Fruit fly (Drosophila melanogaster) whole organism, adult: ENCODE measurements around the gene CG42399.

Source experiments
- CG11617 ChIP-seq: fragments of 200-800 bp; sonication (Bioruptor generic); optimal IDR thresholded peaks from 2 replicates; lab custom pipeline; 2017; ENCODE audit warnings: mild to moderate bottlenecking, missing biosample characterization, missing genetic modification reagents, missing genetic modification characterization
- CG12768 ChIP-seq: fragments of 200-800 bp; sonication (Bioruptor generic); optimal IDR thresholded peaks from 2 replicates; lab custom pipeline; 2017; ENCODE audit warnings: missing biosample characterization, missing genetic modification characterization, mild to moderate bottlenecking, moderate library complexity, missing genetic modification reagents
- CG14711 ChIP-seq: fragments of 200-800 bp; sonication (Bioruptor generic); optimal IDR thresholded peaks from 2 replicates; lab custom pipeline; 2018; ENCODE audit warnings: missing biosample characterization, mild to moderate bottlenecking, missing genetic modification characterization, moderate library complexity
- CG1620 ChIP-seq: fragments of 200-800 bp; sonication (Bioruptor generic); optimal IDR thresholded peaks from 2 replicates; lab custom pipeline; 2016; ENCODE audit warnings: missing biosample characterization, missing genetic modification characterization
- CG33017 ChIP-seq: fragments of 200-800 bp; sonication (Bioruptor generic); optimal IDR thresholded peaks from 2 replicates; lab custom pipeline; 2018; ENCODE audit warnings: missing biosample characterization, mild to moderate bottlenecking, missing genetic modification characterization, moderate library complexity
- CG5204 ChIP-seq: fragments of 200-800 bp; sonication (Bioruptor generic); optimal IDR thresholded peaks from 2 replicates; lab custom pipeline; 2016; ENCODE audit warnings: missing biosample characterization, missing genetic modification characterization
- CG7045 ChIP-seq: fragments of 200-800 bp; sonication (Bioruptor generic); optimal IDR thresholded peaks from 2 replicates; lab custom pipeline; 2017; ENCODE audit warnings: missing biosample characterization, mild to moderate bottlenecking, missing genetic modification characterization
- CG7101 ChIP-seq: fragments of 200-800 bp; sonication (Bioruptor generic); optimal IDR thresholded peaks from 2 replicates; lab custom pipeline; 2018; ENCODE audit warnings: missing biosample characterization, mild to moderate bottlenecking, missing genetic modification characterization, moderate library complexity
- Clk ChIP-seq: fragments of 200-800 bp; sonication (Bioruptor generic); optimal IDR thresholded peaks from 2 replicates; lab custom pipeline; 2017; ENCODE audit warnings: missing biosample characterization, missing genetic modification characterization
- Crg-1 ChIP-seq: fragments of 200-800 bp; sonication (Bioruptor generic); optimal IDR thresholded peaks from 2 replicates; lab custom pipeline; 2016; ENCODE audit warnings: missing biosample characterization, missing genetic modification characterization
- Hr96 ChIP-seq: fragments of 200-800 bp; sonication (Bioruptor generic); optimal IDR thresholded peaks from 2 replicates; lab custom pipeline; 2016; ENCODE audit warnings: missing biosample characterization, missing genetic modification characterization
- Mnt ChIP-seq: fragments of 200-800 bp; sonication (Bioruptor generic); optimal IDR thresholded peaks from 2 replicates; lab custom pipeline; 2016; ENCODE audit warnings: missing biosample characterization, mild to moderate bottlenecking, missing genetic modification characterization
- bab1 ChIP-seq: fragments of 200-800 bp; sonication (Bioruptor generic); optimal IDR thresholded peaks from 3 replicates; lab custom pipeline; 2019; ENCODE audit warnings: missing biosample characterization, mild to moderate bottlenecking, missing genetic modification characterization, moderate library complexity
- cic ChIP-seq: fragments of 200-800 bp; sonication (Bioruptor generic); optimal IDR thresholded peaks from 2 replicates; lab custom pipeline; 2017; ENCODE audit warnings: missing biosample characterization, mild to moderate bottlenecking, missing genetic modification characterization, moderate library complexity
- cnc ChIP-seq, 2 experiments: fragments of >200 bp; optimal IDR thresholded peaks; 2 replicates each; lab custom pipeline; 2017
- kay ChIP-seq: fragments of 200-800 bp; sonication (Bioruptor generic); peaks from one replicate; lab custom pipeline; 2016; ENCODE audit warnings: missing biosample characterization, missing genetic modification characterization, borderline replicate concordance
- ovo ChIP-seq: fragments of 200-800 bp; sonication (Bioruptor generic); optimal IDR thresholded peaks from 2 replicates; lab custom pipeline; 2016; ENCODE audit warnings: missing biosample characterization, missing genetic modification characterization
- pad ChIP-seq: fragments of 200-800 bp; sonication (Bioruptor generic); optimal IDR thresholded peaks from 3 replicates; lab custom pipeline; 2017; ENCODE audit warnings: missing biosample characterization, missing genetic modification characterization, mild to moderate bottlenecking, moderate library complexity, missing genetic modification reagents
- tj ChIP-seq: fragments of 200-800 bp; sonication (Bioruptor generic); optimal IDR thresholded peaks from 3 replicates; lab custom pipeline; 2017; ENCODE audit warnings: missing biosample characterization, mild to moderate bottlenecking, missing genetic modification characterization, moderate library complexity
- toe ChIP-seq: fragments of 200-800 bp; sonication (Bioruptor generic); optimal IDR thresholded peaks from 2 replicates; lab custom pipeline; 2016; ENCODE audit warnings: missing biosample characterization, missing genetic modification characterization

CG42399 gene

dm6 chr2L:136747-137709 is 16.1 kb downstream of the CG42399 start:
- TF ChIP-seq bab1 (GFP tag; lab: Kevin White, UChicago) (no peak), tj (GFP tag; lab: Kevin White, UChicago) (no peak), cic (GFP tag; lab: Kevin White, UChicago) (peak; percentile 53), CG7101 (tag; lab: Kevin White, UChicago) (no peak), CG33017 (tag; lab: Kevin White, UChicago) (no peak), kay (GFP tag; lab: Kevin White, UChicago) (peak; percentile 84), Mnt (GFP tag; lab: Kevin White, UChicago) (no peak), CG11617 (GFP tag; lab: Kevin White, UChicago) (no peak), ovo (no peak), CG14711 (tag; lab: Kevin White, UChicago) (no peak), CG12768 (GFP tag; lab: Kevin White, UChicago) (peak; percentile 11), Crg-1 (GFP tag; lab: Kevin White, UChicago) (no peak), Hr96 (no peak), Clk (GFP tag; lab: Kevin White, UChicago) (no peak)

- TF ChIP-seq Crg-1 (GFP tag; lab: Kevin White, UChicago) (no peak), CG11617 (GFP tag; lab: Kevin White, UChicago) (no peak), toe (GFP tag; lab: Kevin White, UChicago) (no peak), CG7101 (tag; lab: Kevin White, UChicago) (no peak), CG7045 (no peak)
These were observed 17.0 kb downstream of the CG42399 start for dm6 chr2L:136131-136426.

- TF ChIP-seq Hr96 (no peak), CG1620 (GFP tag; lab: Kevin White, UChicago) (no peak), cic (GFP tag; lab: Kevin White, UChicago) (no peak), CG5204 (GFP tag; lab: Kevin White, UChicago) (no peak), pad (no peak), cnc (optimal IDR thresholded peaks at IDR 0.05; lab: Kevin White, UChicago) (no peak), ovo (no peak), kay (GFP tag; lab: Kevin White, UChicago) (peak; percentile 30), CG14711 (tag; lab: Kevin White, UChicago) (no peak)
These were observed 17.5 kb downstream of the CG42399 start for dm6 chr2L:135383-136130.

- TF ChIP-seq tj (GFP tag; lab: Kevin White, UChicago), result no peak
- no peak for TF ChIP-seq Hr96
- TF ChIP-seq cic (GFP tag; lab: Kevin White, UChicago), result peak; percentile 31
- peak; percentile 13 for TF ChIP-seq CG12768 (GFP tag; lab: Kevin White, UChicago)
- TF ChIP-seq CG11617 (GFP tag; lab: Kevin White, UChicago), result peak; percentile 21
- peak; percentile 29 for TF ChIP-seq Crg-1 (GFP tag; lab: Kevin White, UChicago)
- no peak for TF ChIP-seq cnc (optimal IDR thresholded peaks at IDR 0.05; lab: Kevin White, UChicago)
- TF ChIP-seq CG14711 (tag; lab: Kevin White, UChicago), result no peak
- peak; percentile 18 for TF ChIP-seq CG7101 (tag; lab: Kevin White, UChicago)
- TF ChIP-seq toe (GFP tag; lab: Kevin White, UChicago), result peak; percentile 5
- peak; percentile 16 for TF ChIP-seq CG1620 (GFP tag; lab: Kevin White, UChicago)
- TF ChIP-seq Mnt (GFP tag; lab: Kevin White, UChicago), result peak; percentile 21
- TF ChIP-seq pad, result no peak
- TF ChIP-seq kay (GFP tag; lab: Kevin White, UChicago), result peak; percentile 94
- TF ChIP-seq CG5204 (GFP tag; lab: Kevin White, UChicago), result no peak
These were observed 18.3 kb downstream of the CG42399 start for dm6 chr2L:134563-135382.

- TF ChIP-seq pad, result peak; percentile 95
- TF ChIP-seq CG5204 (GFP tag; lab: Kevin White, UChicago), result no peak
- TF ChIP-seq toe (GFP tag; lab: Kevin White, UChicago), result peak; percentile 43
- peak; percentile 21 for TF ChIP-seq Mnt (GFP tag; lab: Kevin White, UChicago)
- peak; percentile 68 for TF ChIP-seq CG12768 (GFP tag; lab: Kevin White, UChicago)
- peak; percentile 68 for TF ChIP-seq cic (GFP tag; lab: Kevin White, UChicago)
- TF ChIP-seq Hr96, result peak; percentile 10
- TF ChIP-seq tj (GFP tag; lab: Kevin White, UChicago), result peak; percentile 26
- TF ChIP-seq CG1620 (GFP tag; lab: Kevin White, UChicago), result peak; percentile 37
- no peak for TF ChIP-seq Crg-1 (GFP tag; lab: Kevin White, UChicago)
- no peak for TF ChIP-seq cnc (optimal IDR thresholded peaks at IDR 0.05; lab: Kevin White, UChicago)
- peak; percentile 19 for TF ChIP-seq CG7101 (tag; lab: Kevin White, UChicago)
- peak; percentile 64 for TF ChIP-seq bab1 (GFP tag; lab: Kevin White, UChicago)
- TF ChIP-seq CG11617 (GFP tag; lab: Kevin White, UChicago), result peak; percentile 8
- peak; percentile 86 for TF ChIP-seq kay (GFP tag; lab: Kevin White, UChicago)
- peak; percentile 86 for TF ChIP-seq ovo
- TF ChIP-seq CG33017 (tag; lab: Kevin White, UChicago), result no peak
- TF ChIP-seq Clk (GFP tag; lab: Kevin White, UChicago), result no peak
- TF ChIP-seq CG7045, result peak; percentile 12
- peak; percentile 29 for TF ChIP-seq CG14711 (tag; lab: Kevin White, UChicago)
These were observed 21.4 kb downstream of the CG42399 start, which contains the start of gene Gs1 for dm6 chr2L:131466-132270. TSS of gene Gs1 (plus strand) at chr2L:132077.
